Fruit fly (Drosophila melanogaster): ENCODE measurements around the gene CG7276.

- TF ChIP-seq CG16779 (tag; optimal IDR thresholded peaks at IDR 0.05) (no peak), Lpt (GFP tag; optimal IDR thresholded peaks at IDR 0.05) (no peak), CG6276 (GFP tag; optimal IDR thresholded peaks at IDR 0.05) (no peak), dsx (GFP tag; optimal IDR thresholded peaks at IDR 0.05; ENCODE audit: poor library complexity, severe bottlenecking) (no peak), Hr39 (GFP tag; optimal IDR thresholded peaks at IDR 0.05) (no peak), CG6854 (GFP tag; optimal IDR thresholded peaks at IDR 0.05) (no peak), CG6792 (GFP tag; optimal IDR thresholded peaks at IDR 0.05) (no peak), Eip78C (GFP tag) (peak; percentile 25), achi (GFP tag; optimal IDR thresholded peaks at IDR 0.05) (no peak), esn (GFP tag; optimal IDR thresholded peaks at IDR 0.05) (no peak)
Observed at dm6 chr3L:15494599-15495271, 3.3 kb upstream of the CG7276 start.
